Fruit fly (Drosophila melanogaster) whole organism: ENCODE measurements around the gene Arp10.

Experiments
- CG8478 ChIP-seq: fragments of >200 bp; optimal IDR thresholded peaks from 2 replicates; lab custom pipeline; 2018; ENCODE audit warnings: inconsistent platforms
- psq ChIP-seq: fragments of >200 bp; optimal IDR thresholded peaks from 2 replicates; lab custom pipeline; 2017
- usp ChIP-seq: fragments of >200 bp; optimal IDR thresholded peaks from 2 replicates; lab custom pipeline; 2017; ENCODE audit warnings: missing biosample characterization, missing genetic modification characterization, mixed read lengths

dm6 chrX:19605915-19606314 is 40.1 kb downstream of the Arp10 start:
- no peak for TF ChIP-seq usp (GFP tag; lab: Kevin White, UChicago)
- no peak for TF ChIP-seq psq
- TF ChIP-seq CG8478, result no peak
